Fruit fly (Drosophila melanogaster): ENCODE results near the gene CG10621.

DNA sequence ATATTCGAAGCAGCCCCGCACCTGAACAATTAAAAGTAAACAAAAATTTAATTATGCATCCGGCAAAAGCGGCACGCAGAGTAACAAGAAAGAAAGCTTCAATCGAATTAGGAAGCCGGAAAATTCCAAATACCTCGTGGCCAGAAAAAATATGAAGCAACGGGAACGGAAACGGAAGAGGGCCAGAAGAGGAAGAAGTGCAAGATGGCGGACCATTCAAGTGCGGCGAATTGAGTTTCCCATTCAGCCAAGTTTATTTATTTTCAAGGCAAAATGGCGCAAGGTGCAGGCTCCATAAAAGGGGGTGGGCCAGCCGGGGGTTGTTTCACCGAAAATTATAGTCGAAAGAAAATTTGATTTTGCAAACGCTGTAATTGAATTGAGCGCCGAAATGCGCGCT, 19.6 kb downstream of the CG10621 start:
- TF ChIP-seq CG8478 (optimal IDR thresholded peaks at IDR 0.05): no peak
- TF ChIP-seq CTCF (optimal IDR thresholded peaks at IDR 0.05): no peak
